Worm (Caenorhabditis elegans) whole organism, L4 larva: ENCODE measurements around the gene unc-78.

ENCODE experiments used
- D1046.2 ChIP-seq: fragments of 200-800 bp; sonication (Bioruptor generic); IDR thresholded peaks from 2 replicates; pipeline ENCODE4 v1.3.6; 2022; ENCODE audit warnings: missing genetic modification characterization, missing compliant biosample characterization
- F10B5.3 ChIP-seq: sonication (generic microtip); optimal IDR thresholded peaks from 2 replicates; lab custom pipeline; 2016; ENCODE audit warnings: mild to moderate bottlenecking, missing genetic modification characterization, missing compliant biosample characterization
- T20F7.1 ChIP-seq: fragments of 200-800 bp; sonication (Bioruptor generic); optimal IDR thresholded peaks from 2 replicates; lab custom pipeline; 2018; ENCODE audit warnings: mild to moderate bottlenecking, missing genetic modification characterization, missing compliant biosample characterization
- Y105C5A.15 ChIP-seq: fragments of 200-800 bp; sonication (Bioruptor generic); IDR thresholded peaks from 2 replicates; pipeline ENCODE4 v1.3.6; 2022; ENCODE audit warnings: missing genetic modification characterization, missing compliant biosample characterization
- Y5F2A.4 ChIP-seq: fragments of 200-800 bp; sonication (Bioruptor generic); optimal IDR thresholded peaks from 2 replicates; lab custom pipeline; 2018; ENCODE audit warnings: mild to moderate bottlenecking, missing genetic modification characterization, missing compliant biosample characterization
- Y75B8A.6 ChIP-seq: fragments of 200-800 bp; sonication (Bioruptor generic); IDR thresholded peaks from 2 replicates; pipeline ENCODE4 v1.3.6; 2022; ENCODE audit warnings: missing genetic modification reagents, missing genetic modification characterization, missing compliant biosample characterization
- aly-2 ChIP-seq: sonication (generic microtip); optimal IDR thresholded peaks from 2 replicates; lab custom pipeline; 2018; ENCODE audit warnings: missing biosample characterization, missing genetic modification characterization
- ceh-28 ChIP-seq: fragments of 150-350 bp; optimal IDR thresholded peaks from 2 replicates; lab custom pipeline; 2014; ENCODE audit warnings: missing biosample characterization, missing genetic modification reagents, missing genetic modification characterization
- ceh-44 ChIP-seq: fragments of 200-800 bp; sonication (Bioruptor generic); IDR thresholded peaks from 2 replicates; pipeline ENCODE4 v1.3.6; 2022; ENCODE audit warnings: missing genetic modification reagents, missing genetic modification characterization, missing compliant biosample characterization
- ceh-62 ChIP-seq: sonication (generic microtip); optimal IDR thresholded peaks from 2 replicates; lab custom pipeline; 2017; ENCODE audit warnings: missing biosample characterization, missing genetic modification characterization
- daf-16 ChIP-seq, 3 experiments: sonication (generic microtip); optimal IDR thresholded peaks; 2 replicates each; lab custom pipeline; 2016 to 2017; ENCODE audit warnings: missing genetic modification characterization in 3 of 3, missing genetic modification reagents in 3 of 3, mild to moderate bottlenecking in 2 of 3, missing compliant biosample characterization in 2 of 3, missing biosample characterization in 1 of 3, moderate library complexity in 1 of 3
- dmd-6 ChIP-seq: fragments of 200-800 bp; sonication (Bioruptor generic); IDR thresholded peaks from 2 replicates; pipeline ENCODE4 v1.3.6; 2022; ENCODE audit warnings: missing genetic modification reagents, missing genetic modification characterization, missing compliant biosample characterization
- dmd-8 ChIP-seq: fragments of 200-800 bp; sonication (Bioruptor generic); IDR thresholded peaks from 2 replicates; pipeline ENCODE4 v1.3.6; 2022; ENCODE audit warnings: missing genetic modification characterization, missing compliant biosample characterization
- dve-1 ChIP-seq: sonication (generic microtip); optimal IDR thresholded peaks from 2 replicates; lab custom pipeline; 2017; ENCODE audit warnings: antibody characterized with exemption, mild to moderate bottlenecking, missing genetic modification characterization, missing compliant biosample characterization; ENCODE audit not compliant: insufficient read depth
- egl-43 ChIP-seq: fragments of 200-800 bp; sonication (Bioruptor generic); IDR thresholded peaks from 2 replicates; pipeline ENCODE4 v1.3.6; 2022; ENCODE audit warnings: missing genetic modification reagents, missing genetic modification characterization, missing compliant biosample characterization
- hlh-11 ChIP-seq: fragments of 200-800 bp; sonication (Bioruptor generic); optimal IDR thresholded peaks from 2 replicates; lab custom pipeline; 2018; ENCODE audit warnings: mild to moderate bottlenecking, missing genetic modification characterization, missing compliant biosample characterization
- lin-15B ChIP-seq: fragments of 150-350 bp; sonication (generic microtip); optimal IDR thresholded peaks from 3 replicates; lab custom pipeline; 2014; ENCODE audit warnings: missing biosample characterization, missing genetic modification characterization
- lin-39 ChIP-seq: fragments of 150-350 bp; optimal IDR thresholded peaks from 2 replicates; lab custom pipeline; 2014; ENCODE audit warnings: missing biosample characterization, missing genetic modification reagents, missing genetic modification characterization
- mes-2 ChIP-seq: sonication (generic microtip); optimal IDR thresholded peaks from 2 replicates; lab custom pipeline; 2016; ENCODE audit warnings: missing genotype, mild to moderate bottlenecking, missing genetic modification characterization, missing compliant biosample characterization; ENCODE audit not compliant: poor library complexity, severe bottlenecking
- nhr-102 ChIP-seq: sonication (generic microtip); optimal IDR thresholded peaks from 2 replicates; lab custom pipeline; 2016; ENCODE audit warnings: mild to moderate bottlenecking, missing genetic modification characterization, moderate library complexity, missing compliant biosample characterization
- nhr-28 ChIP-seq: fragments of 150-350 bp; optimal IDR thresholded peaks from 2 replicates; lab custom pipeline; 2014; ENCODE audit warnings: missing biosample characterization, missing genetic modification characterization
- nhr-48 ChIP-seq: sonication (generic microtip); optimal IDR thresholded peaks from 2 replicates; lab custom pipeline; 2016; ENCODE audit warnings: mild to moderate bottlenecking, missing genetic modification characterization, missing compliant biosample characterization
- nhr-77 ChIP-seq: fragments of 150-350 bp; optimal IDR thresholded peaks from 2 replicates; lab custom pipeline; 2014; ENCODE audit warnings: missing biosample characterization, missing genetic modification characterization
- pha-4 ChIP-seq, 2 experiments: fragments of 150-350 bp in 1 of 2; fragments of 200-800 bp in 1 of 2; sonication (Bioruptor generic) in 1 of 2; IDR thresholded peaks in 1 of 2; optimal IDR thresholded peaks in 1 of 2; 2 replicates each; pipeline versions ENCODE4 v1.3.6 to Lab custom; 2014 to 2022; ENCODE audit warnings: missing genetic modification characterization in 2 of 2, missing genetic modification reagents in 2 of 2, missing biosample characterization in 1 of 2, missing compliant biosample characterization in 1 of 2
- pqm-1 ChIP-seq: sonication (generic microtip); optimal IDR thresholded peaks from 2 replicates; lab custom pipeline; 2017; ENCODE audit warnings: missing biosample characterization, missing genetic modification characterization
- saeg-2 ChIP-seq: fragments of 200-800 bp; sonication (Bioruptor generic); IDR thresholded peaks from 2 replicates; pipeline ENCODE4 v1.3.6; 2022; ENCODE audit warnings: missing genetic modification reagents, missing genetic modification characterization, missing compliant biosample characterization
- spr-3 ChIP-seq: fragments of 200-800 bp; sonication (Bioruptor generic); optimal IDR thresholded peaks from 2 replicates; lab custom pipeline; 2018; ENCODE audit warnings: mild to moderate bottlenecking, missing genetic modification characterization, missing compliant biosample characterization
- unc-130 ChIP-seq: sonication (generic microtip); optimal IDR thresholded peaks from 2 replicates; lab custom pipeline; 2016; ENCODE audit warnings: missing genetic modification reagents, missing genetic modification characterization, missing compliant biosample characterization
- unc-62 ChIP-seq, 3 experiments: fragments of 150-350 bp in 1 of 3; sonication (generic microtip); optimal IDR thresholded peaks in 2 of 3; peaks in 1 of 3; 1 replicate in 1 of 3; 2 replicates in 2 of 3; lab custom pipeline; 2014 to 2017; ENCODE audit warnings: missing biosample characterization in 3 of 3, missing genetic modification characterization in 3 of 3, missing genetic modification reagents in 3 of 3, missing genotype in 1 of 3
- vab-7 ChIP-seq: fragments of 200-800 bp; sonication (Bioruptor generic); IDR thresholded peaks from 2 replicates; pipeline ENCODE4 v1.3.6; 2022; ENCODE audit warnings: missing genetic modification reagents, missing genetic modification characterization, missing compliant biosample characterization
- zag-1 ChIP-seq: fragments of 150-350 bp; optimal IDR thresholded peaks from 2 replicates; lab custom pipeline; 2014; ENCODE audit warnings: missing biosample characterization, missing genetic modification characterization
- zfp-2 ChIP-seq: sonication (generic microtip); optimal IDR thresholded peaks from 2 replicates; lab custom pipeline; 2016; ENCODE audit warnings: mild to moderate bottlenecking, missing genetic modification characterization, missing compliant biosample characterization
- zip-11 ChIP-seq: fragments of 200-800 bp; sonication (Bioruptor generic); IDR thresholded peaks from 2 replicates; pipeline ENCODE4 v1.3.6; 2022; ENCODE audit warnings: missing genetic modification characterization, missing compliant biosample characterization
- zip-2 ChIP-seq: fragments of 150-350 bp; optimal IDR thresholded peaks from 2 replicates; lab custom pipeline; 2014; ENCODE audit warnings: missing biosample characterization, missing genetic modification characterization
- ztf-7 ChIP-seq: fragments of 150-350 bp; optimal IDR thresholded peaks from 2 replicates; lab custom pipeline; 2014; ENCODE audit warnings: missing biosample characterization, missing genetic modification characterization

Gene unc-78

DNA sequence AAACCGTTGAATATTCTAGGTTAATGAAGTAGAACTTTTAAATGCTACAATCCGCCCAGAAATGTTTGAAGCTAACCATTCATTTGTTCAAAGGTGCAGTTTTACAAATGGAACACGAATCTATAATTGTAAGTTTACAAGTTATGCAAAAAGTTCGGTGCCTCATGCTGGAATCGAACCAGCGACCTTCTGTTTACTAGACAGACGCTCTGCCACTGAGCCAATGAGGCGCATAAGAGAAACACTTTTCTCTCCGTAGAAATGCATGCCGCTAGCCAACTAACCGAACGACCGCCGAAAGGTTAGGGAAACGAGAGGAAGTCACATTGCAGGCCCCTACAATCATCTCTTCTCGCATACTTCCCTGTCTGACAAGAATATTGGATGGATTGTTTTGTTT lies 40.2 kb downstream of the unc-78 start (continued):
- TF ChIP-seq Y5F2A.4 (GFP tag; lab: Kevin White, UChicago) = peak; percentile 62
- peak; percentile 44 for TF ChIP-seq unc-130 (GFP tag; lab: Kevin White, UChicago)
- no peak for TF ChIP-seq zag-1
- peak; percentile 89 for TF ChIP-seq zip-11 (GFP tag; lab: Robert Waterston, UW)
- peak; percentile 77 for TF ChIP-seq nhr-102
- no peak for TF ChIP-seq zfp-2 (tag; lab: Kevin White, UChicago)
- TF ChIP-seq dmd-8 (GFP tag; lab: Robert Waterston, UW) = peak; percentile 92
- TF ChIP-seq hlh-11 = peak; percentile 56
- TF ChIP-seq mes-2 (tag; lab: Kevin White, UChicago) = peak; percentile 87
- TF ChIP-seq egl-43 (GFP tag; lab: Robert Waterston, UW) = peak; percentile 96
- TF ChIP-seq vab-7 (GFP tag; lab: Robert Waterston, UW) = peak; percentile 93

DNA sequence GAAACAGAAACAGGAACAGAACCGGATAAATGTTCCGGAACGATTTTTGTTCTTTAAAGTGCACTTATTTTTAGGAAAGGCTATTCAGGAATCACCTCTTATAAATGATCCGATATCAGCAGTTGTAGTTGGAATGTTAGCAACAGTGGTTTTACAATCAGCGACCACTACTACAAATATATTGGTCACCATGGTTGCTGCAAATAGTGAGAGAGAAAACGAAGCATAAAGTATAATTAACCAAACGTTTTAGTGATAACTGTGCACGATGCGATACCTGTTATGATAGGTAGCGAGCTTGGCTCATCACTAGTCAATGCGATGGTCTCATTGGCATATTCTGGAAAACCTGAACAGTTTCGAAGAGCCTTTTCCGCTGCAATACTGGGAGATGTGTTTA lies 42.0 kb downstream of the unc-78 start:
- TF ChIP-seq unc-130 (GFP tag; lab: Kevin White, UChicago) (no peak), unc-62 (GFP tag; optimal IDR thresholded peaks at IDR 0.05 in 1 of 2; lab: Kevin White, UChicago) (peak in 1 of 2 experiments; percentile 95), unc-62 (tag; optimal IDR thresholded peaks at IDR 0.05; lab: Kevin White, UChicago) (no peak)
- TF ChIP-seq, all 104 proteins: peak for 1

DNA sequence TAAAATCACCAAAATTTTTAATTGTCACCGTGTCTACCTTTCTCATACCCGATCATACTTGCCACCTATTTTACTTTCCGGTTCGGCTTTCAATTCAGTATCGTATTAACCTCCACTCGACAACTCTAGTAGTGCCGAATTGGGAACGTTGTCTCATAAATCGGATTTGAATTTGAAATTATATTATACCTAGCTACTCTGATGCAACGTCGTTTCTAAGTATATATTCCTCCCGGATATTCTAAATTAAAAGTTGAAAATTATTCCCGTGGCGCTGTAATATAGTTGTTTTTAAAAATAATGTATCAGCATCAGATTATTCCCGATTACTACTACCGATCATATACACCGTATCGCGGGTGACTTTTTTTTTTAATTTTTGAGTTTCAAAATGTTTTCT lies 42.8 kb downstream of the unc-78 start, which contains the start of gene ZK563.2:
Gene ZK563.2 (plus strand): TSS at position 301 of the 400 bp plus-strand sequence.
- TF ChIP-seq lin-39 (tag; lab: Kevin White, UChicago) = no peak
- TF ChIP-seq zag-1 = no peak
- TF ChIP-seq ztf-7 = no peak
- TF ChIP-seq lin-15B (tag; lab: Kevin White, UChicago) = no peak
- no peak for TF ChIP-seq ceh-28 (tag; lab: Kevin White, UChicago)
- no peak for TF ChIP-seq Y75B8A.6

DNA sequence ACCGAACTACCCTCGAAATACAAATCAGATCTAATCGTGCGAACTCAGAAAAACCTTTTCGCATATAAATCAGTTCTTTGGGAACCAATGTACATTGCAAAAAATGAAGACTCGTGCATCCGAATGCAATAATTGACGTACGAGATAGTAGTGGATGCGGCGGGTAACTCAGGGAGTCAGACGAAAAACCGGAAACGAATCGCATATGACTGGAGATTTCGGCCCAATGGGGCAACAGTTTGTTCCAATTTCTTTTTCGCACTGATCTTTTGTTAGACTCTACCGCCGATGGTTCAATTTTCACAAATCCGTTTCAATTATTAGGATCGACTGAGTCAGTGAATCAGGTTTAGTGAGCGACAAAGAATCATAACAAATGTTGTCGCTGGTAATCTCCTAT lies 44.6 kb downstream of the unc-78 start:
- peak in 1 of 2 experiments; percentile 88 for TF ChIP-seq unc-62 (GFP tag; optimal IDR thresholded peaks at IDR 0.05 in 1 of 2; lab: Kevin White, UChicago)
- no peak for TF ChIP-seq unc-62 (tag; optimal IDR thresholded peaks at IDR 0.05; lab: Kevin White, UChicago)
- no peak for TF ChIP-seq ceh-62 (tag; lab: Kevin White, UChicago)
- TF ChIP-seq pha-4 (GFP tag; IDR thresholded peaks at IDR 0.05; lab: Robert Waterston, UW) = no peak
- TF ChIP-seq pha-4 (tag; optimal IDR thresholded peaks at IDR 0.05; lab: Kevin White, UChicago) = no peak
- no peak for TF ChIP-seq ceh-44 (GFP tag; lab: Robert Waterston, UW)
- no peak for TF ChIP-seq T20F7.1 (GFP tag; lab: Kevin White, UChicago)
- TF ChIP-seq aly-2 (tag; lab: Kevin White, UChicago) = no peak

DNA sequence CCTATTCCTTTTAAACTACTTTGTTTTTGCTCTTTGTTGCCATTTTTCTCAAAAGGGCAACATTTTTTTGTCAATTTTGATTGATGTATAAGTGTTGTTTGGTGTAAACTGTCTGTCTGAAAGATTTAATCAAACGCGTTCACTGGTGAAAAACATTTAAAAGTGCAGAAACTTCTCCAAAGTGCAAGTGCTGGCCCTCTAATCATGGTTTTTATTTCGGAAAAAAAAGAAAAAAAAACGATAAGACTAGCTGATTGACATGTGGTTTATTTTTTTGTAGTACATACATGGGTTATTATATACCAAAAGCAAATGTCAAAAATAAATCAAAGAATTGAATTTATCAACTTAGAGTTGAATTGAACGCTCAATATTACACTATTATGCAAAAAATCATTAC lies 49.0 kb downstream of the unc-78 start, which contains the start of gene dhs-26:
Gene dhs-26 (minus strand): TSS at position 116 of the 400 bp plus-strand sequence.
- peak; percentile 82 for TF ChIP-seq nhr-28 (tag; lab: Kevin White, UChicago)
- no peak for TF ChIP-seq saeg-2
- no peak for TF ChIP-seq spr-3 (GFP tag; lab: Kevin White, UChicago)
- TF ChIP-seq Y105C5A.15 (GFP tag; lab: Robert Waterston, UW) = no peak
- peak; percentile 16 for TF ChIP-seq zip-2
- TF ChIP-seq F10B5.3 (tag; lab: Kevin White, UChicago) = no peak
- no peak for TF ChIP-seq zfp-2 (tag; lab: Kevin White, UChicago)
- TF ChIP-seq D1046.2 (GFP tag; lab: Robert Waterston, UW) = no peak
- peak; percentile 54 for TF ChIP-seq nhr-48
- peak; percentile 74 for TF ChIP-seq dve-1 (tag; lab: Kevin White, UChicago)
- peak; percentile 77 for TF ChIP-seq nhr-77 (tag; lab: Kevin White, UChicago)
- TF ChIP-seq daf-16 (GFP tag; optimal IDR thresholded peaks at IDR 0.05; lab: Kevin White, UChicago) = no peak
- peak; percentile 89 for TF ChIP-seq daf-16 (tag; optimal IDR thresholded peaks at IDR 0.05; lab: Kevin White, UChicago)
- TF ChIP-seq dmd-6 (GFP tag; lab: Robert Waterston, UW) = peak; percentile 92
- peak; percentile 6 for TF ChIP-seq pqm-1 (tag; lab: Kevin White, UChicago)
